Fruit fly (Drosophila melanogaster): ENCODE data around the gene Spag1.

The Spag1 gene

dm6 chr3R:26988412-26988981 is 40.9 kb downstream of the Spag1 start, which contains the start of gene CG31075 (continued):
- TF ChIP-seq tup (GFP tag; optimal IDR thresholded peaks at IDR 0.05) (no peak), schlank (tag; optimal IDR thresholded peaks at IDR 0.05) (peak; percentile 48), Drgx (GFP tag; IDR thresholded peaks at IDR 0.05) (peak; percentile 90), Mad (GFP tag; optimal IDR thresholded peaks at IDR 0.05) (no peak), bsh (GFP tag; optimal IDR thresholded peaks at IDR 0.05) (peak in 1 of 2 experiments; percentile 21), CG7372 (GFP tag; IDR thresholded peaks at IDR 0.05) (0 out of 2 replicates have a peak, but pooled peaks have one; percentile 35), lbe (GFP tag; optimal IDR thresholded peaks at IDR 0.05) (peak; percentile 88), psq (GFP tag; optimal IDR thresholded peaks at IDR 0.05) (no peak), Fer3 (tag; optimal IDR thresholded peaks at IDR 0.05) (peak; percentile 81), Aef1 (GFP tag; IDR thresholded peaks at IDR 0.05) (peak; percentile 77), Med (GFP tag) (peak; percentile 84), sima (GFP tag; optimal IDR thresholded peaks at IDR 0.05) (no peak), Hand (GFP tag; optimal IDR thresholded peaks at IDR 0.05) (no peak), CG14965 (GFP tag; optimal IDR thresholded peaks at IDR 0.05; ENCODE audit: borderline replicate concordance) (no peak), CG4424 (GFP tag; optimal IDR thresholded peaks at IDR 0.05) (peak; percentile 28), Rfx (GFP tag; IDR thresholded peaks at IDR 0.05) (peak; percentile 83), sens (GFP tag) (no peak), zfh2 (GFP tag; optimal IDR thresholded peaks at IDR 0.05) (peak; percentile 63), toy (GFP tag; IDR thresholded peaks at IDR 0.05) (no peak), Dll (GFP tag; IDR thresholded peaks at IDR 0.05; ENCODE audit: partially characterized antibody) (no peak), CG7786 (GFP tag; optimal IDR thresholded peaks at IDR 0.05) (no peak), NfI (GFP tag; optimal IDR thresholded peaks at IDR 0.05) (peak; percentile 12), CG9876 (GFP tag; optimal IDR thresholded peaks at IDR 0.05) (no peak), Hr39 (optimal IDR thresholded peaks at IDR 0.05) (no peak), Stat92E (GFP tag; optimal IDR thresholded peaks at IDR 0.05) (no peak), otp (GFP tag; IDR thresholded peaks at IDR 0.05) (peak; percentile 24; the same call in 1 of the 3 replicates), fd64A (GFP tag; optimal IDR thresholded peaks at IDR 0.05) (no peak), CG5180 (GFP tag; optimal IDR thresholded peaks at IDR 0.05) (no peak), wor (GFP tag; IDR thresholded peaks at IDR 0.05) (0 out of 2 replicates have a peak, but pooled peaks have one; percentile 29), Fer1 (GFP tag; optimal IDR thresholded peaks at IDR 0.05) (peak; percentile 75), CG10959 (GFP tag; IDR thresholded peaks at IDR 0.05) (no peak), bab2 (GFP tag; optimal IDR thresholded peaks at IDR 0.05) (no peak), CG4617 (GFP tag; optimal IDR thresholded peaks at IDR 0.05; ENCODE audit: borderline replicate concordance) (no peak), slbo (GFP tag; IDR thresholded peaks at IDR 0.05) (peak; percentile 83), CG8765 (GFP tag; IDR thresholded peaks at IDR 0.05) (no peak), CG8924 (tag; optimal IDR thresholded peaks at IDR 0.05) (peak; percentile 51), CG17328 (GFP tag; IDR thresholded peaks at IDR 0.05) (peak; percentile 58), Oli (tag; optimal IDR thresholded peaks at IDR 0.05) (no peak), CG14667 (GFP tag; IDR thresholded peaks at IDR 0.05) (peak; percentile 46; the same call in 1 of the 2 replicates), p53 (GFP tag; optimal IDR thresholded peaks at IDR 0.05) (no peak), H15 (GFP tag; IDR thresholded peaks at IDR 0.05) (no peak), corto (GFP tag; optimal IDR thresholded peaks at IDR 0.05) (peak; percentile 81), gfzf (GFP tag; optimal IDR thresholded peaks at IDR 0.05) (no peak), ranshi (GFP tag; IDR thresholded peaks at IDR 0.05) (peak; percentile 84), CG11695 (GFP tag; IDR thresholded peaks at IDR 0.05) (peak; percentile 47; the same call in 1 of the 3 replicates), yki (optimal IDR thresholded peaks at IDR 0.05) (no peak), usp (GFP tag; optimal IDR thresholded peaks at IDR 0.05) (no peak), scrt (GFP tag; optimal IDR thresholded peaks at IDR 0.05) (peak; percentile 60), CG17802 (tag; optimal IDR thresholded peaks at IDR 0.05) (no peak), slp2 (GFP tag; optimal IDR thresholded peaks at IDR 0.05) (no peak), CG6854 (GFP tag; optimal IDR thresholded peaks at IDR 0.05) (peak; percentile 24)
